Worm (Caenorhabditis elegans) whole organism, L4/young adult: ENCODE measurements around the gene C05G5.5.

Source experiments
- W03F9.2 ChIP-seq: fragments of 150-350 bp; optimal IDR thresholded peaks from 2 replicates; lab custom pipeline; 2014; ENCODE audit warnings: missing biosample characterization, missing genetic modification characterization
- dao-5 ChIP-seq: sonication (generic microtip); optimal IDR thresholded peaks from 2 replicates; lab custom pipeline; 2016; ENCODE audit warnings: missing genotype, missing genetic modification characterization, moderate library complexity, missing compliant biosample characterization
- him-1 ChIP-seq: sonication (generic microtip); optimal IDR thresholded peaks from 2 replicates; lab custom pipeline; 2016; ENCODE audit warnings: missing genotype, missing genetic modification reagents, missing genetic modification characterization, missing compliant biosample characterization

The C05G5.5 gene

DNA sequence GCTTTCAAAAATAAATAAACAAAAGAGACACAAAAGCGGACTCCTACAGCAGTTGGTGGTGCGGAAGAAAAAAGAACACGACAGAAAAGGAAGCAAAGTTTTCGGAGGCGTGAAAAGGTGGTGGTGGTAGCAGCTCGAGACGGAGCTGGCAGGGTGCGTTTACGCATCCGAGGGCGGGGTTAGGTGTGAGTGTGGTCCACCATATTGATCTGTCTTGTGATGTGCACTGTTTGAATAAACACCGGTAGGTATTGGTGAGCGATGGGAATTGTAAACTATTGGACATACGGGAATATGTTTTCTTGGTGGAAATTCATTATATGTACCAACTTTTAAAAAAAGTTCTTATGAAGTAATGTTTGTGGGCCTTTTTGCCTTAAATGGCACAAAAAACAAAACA, at the start of gene C05G5.5:
Gene C05G5.5 (minus strand): TSS at position 101 of the 400 bp plus-strand sequence.
- TF ChIP-seq W03F9.2 (tag; lab: Kevin White, UChicago) (no peak), him-1 (tag; lab: Kevin White, UChicago) (no peak), dao-5 (no peak)

DNA sequence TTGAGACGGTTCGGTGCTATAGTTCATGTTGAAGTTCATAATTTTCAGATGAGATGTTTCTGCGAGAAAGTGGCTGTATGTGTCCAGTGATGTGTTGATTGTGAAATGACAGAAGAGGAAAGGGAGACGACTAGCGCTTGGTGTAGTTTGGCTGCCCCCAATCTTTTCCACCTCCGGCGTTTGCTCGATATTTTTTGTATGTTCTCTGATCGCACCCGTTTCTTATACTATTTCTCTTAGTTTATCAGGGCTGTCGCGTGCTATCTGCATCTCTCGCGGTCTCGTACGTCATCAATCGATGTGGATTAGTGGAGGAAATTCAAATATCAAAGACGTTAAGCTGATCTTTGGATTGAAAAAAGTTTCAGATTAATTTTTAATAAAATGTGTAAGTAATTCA, 49.8 kb upstream of the C05G5.5 start, which contains the start of gene atf-4:
Gene atf-4 (minus strand): TSS at position 93 of the 400 bp plus-strand sequence.
- TF ChIP-seq him-1 (tag; lab: Kevin White, UChicago) (no peak), W03F9.2 (tag; lab: Kevin White, UChicago) (peak; percentile 43)

ce11 chrX:14809905-14810304, 49.0 kb upstream of the C05G5.5 start:
- TF ChIP-seq dao-5 = no peak
- TF ChIP-seq him-1 (tag; lab: Kevin White, UChicago) = no peak
- no peak for TF ChIP-seq W03F9.2 (tag; lab: Kevin White, UChicago)

DNA sequence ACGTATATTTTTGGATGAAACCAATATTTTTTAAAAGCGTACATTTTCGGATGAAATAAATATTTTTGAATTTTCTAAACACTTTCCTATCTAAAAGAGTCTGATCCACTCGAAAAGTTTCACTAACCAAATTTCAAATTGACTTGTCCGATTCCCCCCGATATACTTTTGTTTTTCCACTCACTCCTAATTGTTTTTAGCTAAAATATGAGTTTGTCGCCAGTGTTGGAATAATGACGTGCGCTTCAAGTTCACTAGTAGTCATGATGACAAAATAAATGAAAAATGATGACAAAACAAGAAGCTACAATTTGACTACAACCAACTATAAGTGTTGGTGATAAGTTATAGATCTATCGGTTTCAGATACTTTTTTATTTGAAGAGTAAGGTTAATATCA, 47.9 kb upstream of the C05G5.5 start:
- TF ChIP-seq dao-5 = no peak

DNA sequence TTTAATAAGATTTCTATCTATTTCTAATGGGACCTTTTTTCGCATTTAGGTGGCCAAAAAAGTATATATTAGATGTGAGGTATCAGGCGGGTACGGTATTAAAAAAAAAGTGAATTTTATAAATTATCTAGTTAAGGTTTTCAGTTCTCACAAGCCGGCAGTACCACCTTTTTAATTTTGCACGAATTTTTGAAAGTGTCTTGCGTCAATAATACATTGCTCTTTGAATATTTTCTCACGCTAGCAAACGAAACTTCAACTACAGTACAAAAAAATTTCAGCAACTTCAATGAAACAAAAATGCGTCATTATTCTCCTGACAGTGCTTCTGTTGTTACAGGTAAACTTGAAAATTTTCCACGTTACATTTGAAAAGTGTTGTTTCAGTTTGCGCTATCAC, 46.0 kb upstream of the C05G5.5 start, which contains the start of gene F42D1.4:
Gene F42D1.4 (plus strand): TSS at position 301 of the 400 bp plus-strand sequence.
- TF ChIP-seq him-1 (tag; lab: Kevin White, UChicago) = no peak
- TF ChIP-seq W03F9.2 (tag; lab: Kevin White, UChicago) = no peak
- no peak for TF ChIP-seq dao-5

DNA sequence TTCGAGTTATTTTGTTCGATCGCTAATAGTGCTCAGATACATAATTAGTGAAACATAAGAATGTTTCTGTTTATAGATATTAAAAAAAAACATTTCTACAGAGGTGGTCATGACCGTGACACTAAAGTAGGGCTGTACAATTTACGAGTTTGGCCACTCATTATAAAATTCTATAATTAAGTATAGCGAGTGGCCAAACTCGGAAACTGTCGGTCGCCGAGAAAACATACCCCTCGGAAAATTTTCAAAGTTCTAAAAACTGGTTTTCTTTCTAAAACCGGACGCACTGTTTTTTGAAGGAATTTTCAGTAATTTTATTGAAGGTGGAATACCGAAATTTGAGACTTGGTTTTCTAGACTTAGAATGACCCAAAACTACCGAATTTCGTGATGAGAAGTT, 44.8 kb upstream of the C05G5.5 start:
- TF ChIP-seq W03F9.2 (tag; lab: Kevin White, UChicago) (no peak), him-1 (tag; lab: Kevin White, UChicago) (no peak), dao-5 (no peak)

ce11 chrX:14804706-14805105, 43.8 kb upstream of the C05G5.5 start:
- no peak for TF ChIP-seq dao-5
- TF ChIP-seq him-1 (tag; lab: Kevin White, UChicago) = no peak
- TF ChIP-seq W03F9.2 (tag; lab: Kevin White, UChicago) = no peak

ce11 chrX:14797405-14797804, 36.5 kb upstream of the C05G5.5 start:
- no peak for TF ChIP-seq dao-5

DNA sequence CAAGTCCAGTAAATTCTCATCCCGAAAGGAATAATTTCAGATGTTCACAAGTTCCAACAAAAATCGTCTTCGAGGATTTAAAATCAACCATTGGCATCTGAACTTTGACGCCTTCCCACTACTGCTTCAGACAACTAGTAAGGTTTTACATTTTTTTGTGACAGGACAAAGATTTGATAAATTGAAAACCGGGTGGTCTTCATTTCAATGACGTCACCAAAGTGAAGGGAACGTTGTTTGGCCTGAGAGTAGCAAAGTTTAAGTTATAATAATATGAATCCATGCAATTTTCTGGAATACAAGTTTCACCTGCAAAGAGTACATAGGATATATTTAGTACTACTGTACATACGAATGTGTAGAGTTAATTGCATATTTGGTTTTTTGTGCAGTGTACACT, 33.2 kb upstream of the C05G5.5 start:
- TF ChIP-seq dao-5 (no peak), him-1 (tag; lab: Kevin White, UChicago) (no peak), W03F9.2 (tag; lab: Kevin White, UChicago) (no peak)

- TF ChIP-seq W03F9.2 (tag; lab: Kevin White, UChicago) = no peak
- no peak for TF ChIP-seq dao-5
- no peak for TF ChIP-seq him-1 (tag; lab: Kevin White, UChicago)
Measured at ce11 chrX:14793198-14793747, 32.4 kb upstream of the C05G5.5 start, which contains the start of gene sprr-2. TSS of gene sprr-2 (plus strand) at chrX:14793445.

ce11 chrX:14792315-14793197, 31.6 kb upstream of the C05G5.5 start:
- TF ChIP-seq dao-5 (no peak), W03F9.2 (tag; lab: Kevin White, UChicago) (no peak), him-1 (tag; lab: Kevin White, UChicago) (no peak)

- no peak for TF ChIP-seq dao-5
- TF ChIP-seq him-1 (tag; lab: Kevin White, UChicago) = no peak
- TF ChIP-seq W03F9.2 (tag; lab: Kevin White, UChicago) = no peak
Measured at ce11 chrX:14791195-14791739, 30.3 kb upstream of the C05G5.5 start.

- TF ChIP-seq dao-5 (peak; percentile 38), him-1 (tag; lab: Kevin White, UChicago) (no peak), W03F9.2 (tag; lab: Kevin White, UChicago) (peak; percentile 4)
Measured at ce11 chrX:14790320-14791048, 29.6 kb upstream of the C05G5.5 start, which contains the start of gene tatn-1. TSS of gene tatn-1 (plus strand) at chrX:14791008.

DNA sequence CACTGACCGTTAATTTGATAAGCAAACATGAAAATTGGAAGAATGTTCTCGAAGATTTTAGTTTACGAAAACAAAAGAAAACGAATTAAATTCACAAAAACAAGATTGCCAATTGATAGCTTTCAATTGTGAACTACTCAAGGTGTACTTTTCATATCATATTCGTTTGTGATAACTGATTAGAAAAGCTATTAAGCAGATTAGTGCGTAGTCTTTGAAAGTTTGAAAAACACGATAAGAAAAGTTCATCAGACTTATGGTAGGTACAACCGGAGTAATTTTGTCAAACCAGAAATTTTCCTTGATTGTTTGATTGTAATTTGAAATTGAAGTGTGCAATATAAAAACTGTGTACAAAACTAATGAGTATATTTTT, 26.6 kb upstream of the C05G5.5 start:
- no peak for TF ChIP-seq W03F9.2 (tag; lab: Kevin White, UChicago)
- TF ChIP-seq dao-5 = no peak
- TF ChIP-seq him-1 (tag; lab: Kevin White, UChicago) = no peak
